Worm (Caenorhabditis elegans): ENCODE measurements around the gene W03F9.4.

W03F9.4 gene

ce11 chrV:126610-127009 lies 24.6 kb downstream of the W03F9.4 start, which contains the start of gene W03F9.1 (continued):
- peak; percentile 50; the same call in 1 of the 2 replicates for TF ChIP-seq F33H1.4 (GFP tag; IDR thresholded peaks at IDR 0.05)
- no peak for TF ChIP-seq ceh-40 (GFP tag; IDR thresholded peaks at IDR 0.05)
- no peak for TF ChIP-seq bed-1 (GFP tag; IDR thresholded peaks at IDR 0.05)
- no peak for TF ChIP-seq F22D6.2 (tag; optimal IDR thresholded peaks at IDR 0.05)
- TF ChIP-seq unc-130 (GFP tag; optimal IDR thresholded peaks at IDR 0.05), result no peak
- peak; percentile 73 for TF ChIP-seq Y53G8AR.9 (GFP tag; conservative IDR thresholded peaks at IDR 0.05)
- TF ChIP-seq rpc-1 (optimal IDR thresholded peaks at IDR 0.05), result peak; percentile 41
- no peak for TF ChIP-seq rpc-1 (tag; optimal IDR thresholded peaks at IDR 0.05)
- TF ChIP-seq nfyb-1 (GFP tag; IDR thresholded peaks at IDR 0.05), result no peak
- no peak for TF ChIP-seq him-1 (tag; optimal IDR thresholded peaks at IDR 0.05)
- TF ChIP-seq F57A8.1 (GFP tag; optimal IDR thresholded peaks at IDR 0.05), result no peak
- TF ChIP-seq B0336.3 (GFP tag; IDR thresholded peaks at IDR 0.05), result peak; percentile 48; the same call in 1 of the 2 replicates
- TF ChIP-seq cebp-2 (GFP tag; IDR thresholded peaks at IDR 0.05), result no peak
- TF ChIP-seq lin-54 (GFP tag; optimal IDR thresholded peaks at IDR 0.05), result peak; percentile 75
- no peak for TF ChIP-seq zfh-2 (GFP tag; conservative IDR thresholded peaks at IDR 0.05)
- TF ChIP-seq hrde-1 (tag; optimal IDR thresholded peaks at IDR 0.05; ENCODE audit: borderline replicate concordance), result no peak
- TF ChIP-seq attf-6 (GFP tag; IDR thresholded peaks at IDR 0.05), result no peak
- TF ChIP-seq egl-18 (GFP tag; IDR thresholded peaks at IDR 0.05), result no peak
- no peak for TF ChIP-seq hlh-26 (GFP tag; conservative IDR thresholded peaks at IDR 0.05)
- TF ChIP-seq snpc-1.3 (tag; optimal IDR thresholded peaks at IDR 0.05; ENCODE audit: insufficient read depth), result peak; percentile 80
- TF ChIP-seq madf-8 (GFP tag; conservative IDR thresholded peaks at IDR 0.05), result no peak
- TF ChIP-seq T07F8.4 (tag; optimal IDR thresholded peaks at IDR 0.05), result no peak
- TF ChIP-seq aptf-2 (GFP tag; conservative IDR thresholded peaks at IDR 0.05), result no peak
- peak; percentile 71; the same call in 1 of the 2 replicates for TF ChIP-seq Y95B8A.8 (GFP tag; IDR thresholded peaks at IDR 0.05)
- peak; percentile 98 for TF ChIP-seq hsf-1 (GFP tag; IDR thresholded peaks at IDR 0.05)
- TF ChIP-seq ceh-79 (tag; optimal IDR thresholded peaks at IDR 0.05), result no peak
- peak; percentile 55; the same call in 1 of the 2 replicates for TF ChIP-seq K11D2.4 (GFP tag; IDR thresholded peaks at IDR 0.05)
- no peak for TF ChIP-seq nhr-80 (tag; optimal IDR thresholded peaks at IDR 0.05)
- TF ChIP-seq F49E8.2 (tag; optimal IDR thresholded peaks at IDR 0.05; ENCODE audit: insufficient read depth), result no peak
- peak; percentile 62 for TF ChIP-seq mcd-1 (GFP tag; IDR thresholded peaks at IDR 0.05)
- TF ChIP-seq ztf-6 (GFP tag; IDR thresholded peaks at IDR 0.05), result no peak
- no peak for TF ChIP-seq nhr-120 (GFP tag; IDR thresholded peaks at IDR 0.05)
- TF ChIP-seq snpc-3.4 (tag; optimal IDR thresholded peaks at IDR 0.05), result peak; percentile 59
- no peak for TF ChIP-seq hmg-20 (GFP tag; IDR thresholded peaks at IDR 0.05)
- no peak for TF ChIP-seq rec-8 (tag; optimal IDR thresholded peaks at IDR 0.05)
- TF ChIP-seq ztf-25 (GFP tag; IDR thresholded peaks at IDR 0.05), result no peak
- peak; percentile 88 for TF ChIP-seq D2030.7 (GFP tag; IDR thresholded peaks at IDR 0.05)
- no peak for TF ChIP-seq Y53F4B.3 (GFP tag; IDR thresholded peaks at IDR 0.05)
- TF ChIP-seq ztf-28 (GFP tag; IDR thresholded peaks at IDR 0.05), result no peak
- no peak for TF ChIP-seq die-1 (tag; optimal IDR thresholded peaks at IDR 0.05)
- no peak for TF ChIP-seq nhr-179 (tag; optimal IDR thresholded peaks at IDR 0.05)
- TF ChIP-seq sea-2 (GFP tag; IDR thresholded peaks at IDR 0.05), result no peak
- no peak for TF ChIP-seq C06A6.2 (GFP tag; conservative IDR thresholded peaks at IDR 0.05)
- TF ChIP-seq nfya-2 (GFP tag; IDR thresholded peaks at IDR 0.05), result no peak
- TF ChIP-seq repo-1 (tag; optimal IDR thresholded peaks at IDR 0.05), result no peak
